Worm (Caenorhabditis elegans): ENCODE data around the gene memi-1.

DNA sequence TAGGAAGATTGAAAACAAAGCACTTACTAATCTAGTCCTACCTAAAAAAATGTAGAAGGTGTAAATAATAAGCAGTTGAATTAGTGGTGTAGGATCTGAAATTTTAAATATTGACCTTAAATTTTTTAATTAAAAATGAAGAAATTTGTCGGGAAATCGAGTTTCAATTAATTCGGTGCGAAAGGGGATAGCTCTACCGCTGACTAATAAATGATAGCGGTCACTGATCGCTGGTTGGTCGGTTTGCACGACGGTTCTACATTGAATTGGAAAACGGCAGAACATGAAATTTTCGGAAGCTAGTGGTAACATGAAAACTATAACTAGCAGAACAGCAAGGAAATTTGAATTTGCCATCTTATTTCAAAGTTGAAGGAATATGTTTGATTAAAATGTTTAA, 19.9 kb upstream of the memi-1 start, which contains the start of gene set-15:
- no peak for TF ChIP-seq ama-1 (optimal IDR thresholded peaks at IDR 0.05)
- no peak for TF ChIP-seq lin-39 (tag; optimal IDR thresholded peaks at IDR 0.05)
- no peak for TF ChIP-seq lsy-2 (tag; optimal IDR thresholded peaks at IDR 0.05)
